Fruit fly (Drosophila melanogaster): Measurements from ENCODE around the gene CG32313.

CG32313 gene

DNA sequence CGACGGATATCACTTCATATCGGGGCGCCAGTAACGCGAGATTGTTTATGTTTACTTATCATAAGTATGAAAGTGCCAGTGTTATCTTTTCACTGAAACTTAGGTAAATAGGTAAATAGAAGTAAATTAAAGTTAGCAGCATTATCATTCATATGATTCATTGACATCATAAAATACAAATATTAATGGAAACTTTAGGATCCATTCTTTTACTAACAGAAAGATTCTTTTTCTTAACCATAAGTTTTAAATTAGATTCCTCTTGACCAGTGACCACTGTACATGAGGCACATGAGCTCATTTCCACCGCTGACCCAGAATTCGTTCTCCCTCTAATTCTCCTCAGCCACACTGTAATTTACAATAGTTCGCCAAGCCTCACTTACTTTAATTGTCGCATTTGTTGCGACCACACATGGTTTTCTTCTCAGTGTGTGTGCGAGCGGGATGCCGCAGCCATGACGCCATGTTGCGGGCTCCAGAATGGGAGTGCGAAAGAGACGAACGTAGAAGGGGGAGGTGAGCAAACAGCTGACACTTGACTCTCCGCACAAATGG is 32.9 kb upstream of the CG32313 start:
- TF ChIP-seq usp (GFP tag; optimal IDR thresholded peaks at IDR 0.05) (no peak), psq (optimal IDR thresholded peaks at IDR 0.05) (no peak), CG8478 (optimal IDR thresholded peaks at IDR 0.05) (no peak), EcR (GFP tag; optimal IDR thresholded peaks at IDR 0.05) (no peak), Dll (optimal IDR thresholded peaks at IDR 0.05) (no peak), pan (optimal IDR thresholded peaks at IDR 0.05) (no peak)

DNA sequence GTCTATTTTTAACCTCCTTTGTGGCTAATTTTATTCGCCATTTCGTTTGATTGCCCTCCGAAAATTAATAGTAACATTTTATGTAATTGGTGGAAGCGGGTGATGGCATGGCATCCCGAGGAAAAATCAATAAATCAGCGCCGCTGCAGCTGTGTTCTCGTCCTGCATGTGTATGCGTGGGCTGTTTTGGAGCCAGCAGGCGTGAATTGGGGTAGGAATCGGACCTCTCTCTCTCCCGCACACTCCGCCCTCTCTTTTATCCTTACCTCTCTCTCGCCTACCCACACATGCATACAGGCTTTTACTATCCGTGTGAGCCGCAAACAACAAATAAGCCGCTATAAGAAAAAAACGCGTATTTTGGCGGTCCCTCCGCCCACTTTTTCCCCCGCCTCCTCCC is 31.8 kb upstream of the CG32313 start:
- TF ChIP-seq EcR (GFP tag; optimal IDR thresholded peaks at IDR 0.05) (no peak), psq (optimal IDR thresholded peaks at IDR 0.05) (no peak), usp (GFP tag; optimal IDR thresholded peaks at IDR 0.05) (no peak), Dll (optimal IDR thresholded peaks at IDR 0.05) (no peak), pan (optimal IDR thresholded peaks at IDR 0.05) (no peak), CG8478 (optimal IDR thresholded peaks at IDR 0.05) (no peak)

DNA sequence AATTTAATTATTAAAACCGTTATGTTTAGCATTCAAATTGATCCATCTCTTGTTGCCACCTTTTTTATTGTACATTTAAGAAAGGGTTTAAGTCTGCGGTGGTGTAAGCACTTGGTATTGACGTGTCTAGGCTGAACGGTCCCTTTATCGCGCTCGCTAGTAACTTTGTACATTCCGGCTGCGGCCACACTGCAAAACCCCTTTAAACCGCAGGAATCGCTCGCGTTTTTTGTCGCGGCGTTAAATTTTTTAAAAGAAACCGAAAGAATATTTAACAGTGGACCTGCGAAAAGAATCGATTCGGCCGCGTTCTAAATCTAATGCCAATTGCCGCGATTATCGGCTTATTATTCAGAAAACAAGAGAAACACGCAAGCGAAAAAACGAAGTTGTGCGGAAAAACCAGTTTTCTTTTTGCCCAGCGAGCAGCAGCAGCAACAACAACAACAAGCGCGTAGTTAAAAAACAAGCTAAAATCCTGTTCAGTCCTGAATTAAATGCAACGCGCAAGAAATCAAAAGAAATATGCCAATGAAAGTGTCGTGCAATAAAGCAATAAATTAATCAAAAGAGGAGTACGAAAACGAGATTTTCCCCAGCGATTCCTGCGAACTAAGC is 31.1 kb upstream of the CG32313 start, which contains the start of gene CG13917:
TSS of gene CG13917 (plus strand) at position 211 of the 618 bp plus-strand sequence.
- TF ChIP-seq CG8478 (optimal IDR thresholded peaks at IDR 0.05) (no peak), EcR (GFP tag; optimal IDR thresholded peaks at IDR 0.05) (no peak), usp (GFP tag; optimal IDR thresholded peaks at IDR 0.05) (no peak), psq (optimal IDR thresholded peaks at IDR 0.05) (no peak), pan (optimal IDR thresholded peaks at IDR 0.05) (no peak), Dll (optimal IDR thresholded peaks at IDR 0.05) (no peak)

DNA sequence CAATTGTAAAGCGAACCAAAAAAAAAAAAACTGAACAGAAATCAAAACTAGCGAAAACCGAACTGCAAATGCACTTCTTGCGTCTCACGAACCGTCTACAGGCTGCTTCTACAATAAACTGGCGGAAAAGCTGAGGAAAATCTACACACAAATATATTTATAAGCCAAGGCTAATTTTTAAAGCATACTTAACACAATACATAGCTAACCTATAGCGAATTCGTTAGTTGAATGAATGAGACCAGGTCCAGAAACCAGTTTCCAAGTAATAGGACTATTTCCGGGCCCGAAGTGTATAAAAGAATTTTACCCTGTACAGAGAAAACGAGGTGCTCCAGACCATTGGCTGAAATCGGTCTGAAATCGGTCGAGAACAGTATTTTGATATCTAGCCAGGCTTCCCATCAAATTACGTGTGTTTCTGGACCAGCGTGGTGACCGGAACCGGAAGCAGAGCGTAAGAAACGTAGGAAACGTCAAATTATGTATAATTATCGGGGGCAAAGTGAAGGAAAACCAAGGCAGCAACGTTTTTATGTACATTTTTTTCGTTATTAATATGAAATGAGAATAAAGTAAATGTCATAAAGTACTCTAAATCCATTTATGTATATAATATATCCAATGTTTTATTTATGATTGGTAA is 30.3 kb upstream of the CG32313 start:
- TF ChIP-seq CG8478 (optimal IDR thresholded peaks at IDR 0.05) (no peak), usp (GFP tag; optimal IDR thresholded peaks at IDR 0.05) (no peak), pan (optimal IDR thresholded peaks at IDR 0.05) (no peak), Dll (optimal IDR thresholded peaks at IDR 0.05) (no peak), EcR (GFP tag; optimal IDR thresholded peaks at IDR 0.05) (no peak), psq (optimal IDR thresholded peaks at IDR 0.05) (no peak)

DNA sequence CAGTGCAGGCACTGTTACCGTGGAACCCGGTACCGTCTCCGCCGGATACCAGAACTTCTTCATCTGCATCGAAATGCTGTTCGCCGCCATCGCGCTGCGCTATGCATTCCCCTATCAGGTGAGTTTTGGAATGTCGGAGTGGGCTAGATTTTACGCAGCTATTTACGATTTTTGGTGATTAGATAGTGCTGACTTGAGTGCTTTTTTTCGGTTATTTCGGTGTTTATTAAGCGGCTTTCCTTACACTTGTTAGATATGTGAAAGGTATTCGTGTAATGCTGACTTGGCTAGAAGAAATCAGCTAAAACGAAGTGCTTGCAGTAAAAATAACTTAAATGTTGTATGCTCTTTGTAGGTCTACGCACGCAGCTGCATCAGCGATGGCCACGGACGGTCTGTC is 27.6 kb upstream of the CG32313 start:
- TF ChIP-seq pan (optimal IDR thresholded peaks at IDR 0.05) (no peak), usp (GFP tag; optimal IDR thresholded peaks at IDR 0.05) (no peak), EcR (GFP tag; optimal IDR thresholded peaks at IDR 0.05) (no peak), Dll (optimal IDR thresholded peaks at IDR 0.05) (no peak), CG8478 (optimal IDR thresholded peaks at IDR 0.05) (no peak), psq (optimal IDR thresholded peaks at IDR 0.05) (no peak)

DNA sequence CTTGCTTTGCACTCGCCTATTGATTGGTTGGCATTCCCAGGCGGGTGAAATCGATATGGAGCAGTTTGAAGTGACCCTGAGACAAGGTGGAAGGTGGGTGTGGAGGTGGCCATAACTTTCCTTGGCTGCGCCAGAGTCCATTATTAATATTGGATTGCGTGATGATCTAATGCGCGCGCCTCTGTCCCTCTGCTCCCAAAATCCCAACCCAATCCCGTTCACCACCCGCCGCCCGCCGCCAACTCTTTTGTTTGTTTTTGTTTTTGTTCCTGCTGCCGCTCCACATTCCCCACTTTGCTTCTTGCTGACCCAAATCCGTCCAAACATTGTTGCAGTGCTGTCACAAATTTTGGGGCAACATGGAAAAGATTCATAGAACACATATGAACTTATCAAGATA is 25.5 kb upstream of the CG32313 start:
- TF ChIP-seq Dll (optimal IDR thresholded peaks at IDR 0.05) = no peak
- TF ChIP-seq EcR (GFP tag; optimal IDR thresholded peaks at IDR 0.05) = no peak
- TF ChIP-seq psq (optimal IDR thresholded peaks at IDR 0.05) = no peak
- TF ChIP-seq usp (GFP tag; optimal IDR thresholded peaks at IDR 0.05) = no peak
- TF ChIP-seq CG8478 (optimal IDR thresholded peaks at IDR 0.05) = no peak
- no peak for TF ChIP-seq pan (optimal IDR thresholded peaks at IDR 0.05)

DNA sequence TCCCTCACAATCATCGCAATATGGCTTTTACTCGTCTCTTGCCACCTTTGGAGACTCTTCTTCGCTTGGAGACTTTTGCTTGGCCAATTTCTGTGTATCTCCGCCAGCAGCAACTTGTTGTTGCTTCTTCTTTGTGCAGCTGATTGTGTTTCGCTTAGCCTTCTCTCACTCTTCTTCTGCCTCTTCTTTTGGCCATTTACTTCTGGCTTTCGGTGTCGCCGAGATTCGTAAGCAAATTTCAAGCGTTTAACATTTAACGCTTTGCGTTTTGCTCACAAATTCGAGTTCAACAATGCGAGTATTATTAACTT is 24.4 kb upstream of the CG32313 start:
- no peak for TF ChIP-seq Dll (optimal IDR thresholded peaks at IDR 0.05)
- TF ChIP-seq EcR (GFP tag; optimal IDR thresholded peaks at IDR 0.05) = no peak
- no peak for TF ChIP-seq pan (optimal IDR thresholded peaks at IDR 0.05)
- no peak for TF ChIP-seq psq (optimal IDR thresholded peaks at IDR 0.05)
- no peak for TF ChIP-seq usp (GFP tag; optimal IDR thresholded peaks at IDR 0.05)
- no peak for TF ChIP-seq CG8478 (optimal IDR thresholded peaks at IDR 0.05)

DNA sequence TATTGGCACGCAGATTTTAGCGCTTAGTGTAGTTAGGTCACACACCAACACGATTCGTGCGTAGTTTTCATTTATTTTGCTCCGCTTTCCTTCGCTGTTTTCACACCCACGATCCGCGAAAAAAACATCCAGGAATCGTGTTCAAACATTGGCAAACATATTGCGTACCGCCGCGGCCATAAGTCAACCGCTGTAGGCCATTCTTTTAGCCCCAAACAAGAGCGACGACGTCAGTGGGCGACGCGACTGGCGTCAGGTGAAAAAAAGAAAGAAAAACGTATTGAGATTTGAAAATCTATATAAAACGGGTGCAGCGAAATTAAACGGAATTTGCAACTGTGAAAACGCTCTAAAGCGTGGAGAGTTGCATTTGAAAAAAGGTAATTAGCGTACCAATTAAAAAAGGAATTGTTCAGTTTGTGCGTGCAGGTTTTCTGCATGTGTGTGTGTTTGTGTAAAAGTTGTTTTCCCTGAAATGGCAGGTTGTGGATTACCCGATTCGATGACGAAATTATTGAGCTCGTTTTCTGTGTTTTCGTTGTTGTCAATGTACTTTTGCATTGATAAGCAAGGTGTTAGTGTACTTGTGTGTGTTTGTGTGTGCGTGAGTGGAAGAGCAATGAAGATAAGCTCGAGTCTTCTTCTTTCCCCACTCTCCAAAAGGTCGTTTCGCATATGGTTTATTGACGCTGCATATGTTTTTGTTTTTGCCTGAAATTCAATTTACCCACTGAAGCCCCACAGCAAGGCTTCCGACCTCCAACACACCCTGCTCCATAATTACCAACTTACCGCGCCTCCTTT is 23.8 kb upstream of the CG32313 start, which contains the start of gene Tmep:
TSS of gene Tmep (plus strand) at position 20 of the 804 bp plus-strand sequence.
- no peak for TF ChIP-seq Dll (optimal IDR thresholded peaks at IDR 0.05)
- TF ChIP-seq pan (optimal IDR thresholded peaks at IDR 0.05) = no peak
- TF ChIP-seq usp (GFP tag; optimal IDR thresholded peaks at IDR 0.05) = no peak
- TF ChIP-seq CG8478 (optimal IDR thresholded peaks at IDR 0.05) = no peak
- no peak for TF ChIP-seq psq (optimal IDR thresholded peaks at IDR 0.05)
- no peak for TF ChIP-seq EcR (GFP tag; optimal IDR thresholded peaks at IDR 0.05)

DNA sequence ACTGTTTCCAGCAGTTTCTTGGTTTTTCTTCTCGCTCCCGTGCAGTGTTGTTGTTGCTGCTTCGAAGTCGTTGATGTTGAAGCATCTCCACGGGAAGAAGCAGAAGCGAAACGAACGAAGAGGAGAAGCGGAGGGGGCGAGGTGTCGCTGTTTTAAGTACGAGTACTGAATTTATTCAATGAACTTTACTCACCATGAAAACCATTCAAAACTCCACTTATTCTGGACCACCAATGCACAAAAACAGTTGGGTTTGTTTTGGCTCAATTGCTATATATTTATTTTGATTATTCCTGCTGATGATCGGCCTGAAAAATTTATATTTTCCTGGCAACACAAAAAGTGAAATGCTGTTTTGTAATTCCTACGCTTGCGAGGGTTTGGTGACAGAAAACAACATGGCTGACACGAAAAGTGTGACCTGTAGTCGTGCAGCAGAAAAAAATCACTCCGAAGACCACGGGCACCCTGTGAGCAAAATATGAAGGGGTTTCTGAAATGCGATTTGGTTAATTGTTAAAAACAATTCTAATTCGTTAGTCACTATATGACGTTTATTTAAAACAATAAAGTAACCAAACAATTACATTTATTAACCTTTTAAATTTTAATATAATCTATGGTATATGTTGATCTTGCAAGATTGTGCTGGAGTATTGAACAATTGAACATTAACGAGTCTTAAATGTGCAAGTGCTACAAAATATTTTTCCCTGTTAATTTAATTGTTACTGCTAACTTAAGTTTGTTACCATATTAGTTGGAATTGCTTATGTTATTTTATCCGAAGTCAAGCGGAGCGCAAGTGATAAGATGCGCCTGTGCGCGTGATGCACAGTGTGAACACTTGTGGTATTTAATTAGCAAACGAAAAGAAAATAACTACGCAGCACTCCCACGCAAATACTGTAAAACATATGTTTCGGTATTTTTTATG is 22.9 kb upstream of the CG32313 start, which contains the start of gene CG7879:
TSS of gene CG7879 (minus strand) at position 384 of the 937 bp plus-strand sequence.
- TF ChIP-seq pan (optimal IDR thresholded peaks at IDR 0.05) (no peak), EcR (GFP tag; optimal IDR thresholded peaks at IDR 0.05) (no peak), CG8478 (optimal IDR thresholded peaks at IDR 0.05) (no peak), psq (optimal IDR thresholded peaks at IDR 0.05) (no peak), Dll (optimal IDR thresholded peaks at IDR 0.05) (no peak), usp (GFP tag; optimal IDR thresholded peaks at IDR 0.05) (no peak)

DNA sequence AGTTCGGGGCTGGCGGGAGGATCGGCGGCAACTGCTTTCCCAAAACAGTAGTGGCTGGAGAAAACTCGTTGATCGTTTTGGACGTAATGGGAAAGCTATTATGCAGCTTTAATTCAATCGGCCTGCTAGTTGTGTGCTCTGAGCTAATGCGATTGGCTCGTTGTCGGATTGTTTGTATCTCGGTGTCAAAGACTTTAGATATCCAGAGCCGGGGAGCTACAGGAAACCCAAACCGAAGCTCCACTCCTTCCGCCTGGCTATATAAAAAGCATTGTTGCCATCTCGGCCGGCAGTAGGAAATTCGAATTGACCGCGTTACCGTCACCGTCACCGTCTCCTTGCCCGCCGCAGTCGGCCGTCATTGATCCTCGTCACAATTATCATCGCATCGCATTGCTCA is 19.5 kb upstream of the CG32313 start, which contains the start of gene CG12003:
TSS of gene CG12003 (plus strand) at position 301 of the 400 bp plus-strand sequence.
- TF ChIP-seq usp (GFP tag; optimal IDR thresholded peaks at IDR 0.05) = no peak
- TF ChIP-seq Dll (optimal IDR thresholded peaks at IDR 0.05) = no peak
- TF ChIP-seq pan (optimal IDR thresholded peaks at IDR 0.05) = no peak
- no peak for TF ChIP-seq psq (optimal IDR thresholded peaks at IDR 0.05)
- no peak for TF ChIP-seq CG8478 (optimal IDR thresholded peaks at IDR 0.05)
- TF ChIP-seq EcR (GFP tag; optimal IDR thresholded peaks at IDR 0.05) = no peak
